Worm (Caenorhabditis elegans) whole organism, L4 larva: ENCODE data around the gene F10G2.1.

Experiments used
- D1046.2 ChIP-seq: fragments of 200-800 bp; sonication (Bioruptor generic); IDR thresholded peaks from 2 replicates; pipeline ENCODE4 v1.3.6; 2022; ENCODE audit warnings: missing genetic modification characterization, missing compliant biosample characterization
- F10B5.3 ChIP-seq: sonication (generic microtip); optimal IDR thresholded peaks from 2 replicates; lab custom pipeline; 2016; ENCODE audit warnings: mild to moderate bottlenecking, missing genetic modification characterization, missing compliant biosample characterization
- F37D6.2 ChIP-seq: sonication (generic microtip); optimal IDR thresholded peaks from 2 replicates; lab custom pipeline; 2016; ENCODE audit warnings: mild to moderate bottlenecking, missing genetic modification characterization, missing compliant biosample characterization
- F44E2.7 ChIP-seq: fragments of 200-800 bp; sonication (Bioruptor generic); IDR thresholded peaks from 2 replicates; pipeline ENCODE4 v2.1.2; 2022; ENCODE audit warnings: missing genetic modification characterization, missing compliant biosample characterization
- R02D3.7 ChIP-seq: fragments of 150-350 bp; sonication (generic microtip); optimal IDR thresholded peaks from 3 replicates; lab custom pipeline; 2014; ENCODE audit warnings: missing biosample characterization, missing genetic modification characterization
- T20F7.1 ChIP-seq: fragments of 200-800 bp; sonication (Bioruptor generic); optimal IDR thresholded peaks from 2 replicates; lab custom pipeline; 2018; ENCODE audit warnings: mild to moderate bottlenecking, missing genetic modification characterization, missing compliant biosample characterization
- aha-1 ChIP-seq: fragments of 150-350 bp; peaks from one replicate; lab custom pipeline; 2014; ENCODE audit warnings: missing biosample characterization, missing genetic modification characterization
- ama-1 ChIP-seq: fragments of 150-350 bp; optimal IDR thresholded peaks from 2 replicates; lab custom pipeline; 2014; ENCODE audit warnings: inconsistent platforms, mixed read lengths
- arid-1 ChIP-seq: fragments of 200-800 bp; sonication (Bioruptor generic); conservative IDR thresholded peaks from 2 replicates; pipeline ENCODE4 v1.3.6; 2022; ENCODE audit warnings: missing genetic modification reagents, missing genetic modification characterization, missing compliant biosample characterization
- ceh-44 ChIP-seq: fragments of 200-800 bp; sonication (Bioruptor generic); IDR thresholded peaks from 2 replicates; pipeline ENCODE4 v1.3.6; 2022; ENCODE audit warnings: missing genetic modification reagents, missing genetic modification characterization, missing compliant biosample characterization
- ctbp-1 ChIP-seq: fragments of 200-800 bp; sonication (Bioruptor generic); IDR thresholded peaks from 2 replicates; pipeline ENCODE4 v1.3.6; 2022; ENCODE audit warnings: missing genetic modification reagents, missing genetic modification characterization, missing compliant biosample characterization
- daf-19 ChIP-seq: fragments of 200-800 bp; sonication (Bioruptor generic); conservative IDR thresholded peaks from 2 replicates; pipeline ENCODE4 v1.3.6; 2022; ENCODE audit warnings: missing genetic modification characterization, missing compliant biosample characterization
- daf-8 ChIP-seq: fragments of 200-800 bp; sonication (Bioruptor generic); IDR thresholded peaks from 2 replicates; pipeline ENCODE4 v1.3.6; 2022; ENCODE audit warnings: missing genetic modification characterization, missing compliant biosample characterization
- dmd-6 ChIP-seq: fragments of 200-800 bp; sonication (Bioruptor generic); IDR thresholded peaks from 2 replicates; pipeline ENCODE4 v1.3.6; 2022; ENCODE audit warnings: missing genetic modification reagents, missing genetic modification characterization, missing compliant biosample characterization
- dmd-8 ChIP-seq: fragments of 200-800 bp; sonication (Bioruptor generic); IDR thresholded peaks from 2 replicates; pipeline ENCODE4 v1.3.6; 2022; ENCODE audit warnings: missing genetic modification characterization, missing compliant biosample characterization
- egl-43 ChIP-seq: fragments of 200-800 bp; sonication (Bioruptor generic); IDR thresholded peaks from 2 replicates; pipeline ENCODE4 v1.3.6; 2022; ENCODE audit warnings: missing genetic modification reagents, missing genetic modification characterization, missing compliant biosample characterization
- fkh-10 ChIP-seq: fragments of 150-350 bp; optimal IDR thresholded peaks from 2 replicates; lab custom pipeline; 2014; ENCODE audit warnings: missing biosample characterization, missing genetic modification reagents, missing genetic modification characterization
- hlh-30 ChIP-seq: sonication (generic microtip); optimal IDR thresholded peaks from 2 replicates; lab custom pipeline; 2017; ENCODE audit warnings: antibody characterized with exemption, mild to moderate bottlenecking, missing genetic modification characterization, missing compliant biosample characterization; ENCODE audit not compliant: insufficient read depth
- hmg-1.1 ChIP-seq: fragments of 200-800 bp; sonication (Bioruptor generic); IDR thresholded peaks from 2 replicates; pipeline ENCODE4 v1.3.6; 2022; ENCODE audit warnings: missing genetic modification reagents, missing genetic modification characterization, missing compliant biosample characterization
- lim-7 ChIP-seq: fragments of 200-800 bp; sonication (Bioruptor generic); IDR thresholded peaks from 2 replicates; pipeline ENCODE4 v1.3.6; 2022; ENCODE audit warnings: missing genetic modification characterization, missing compliant biosample characterization
- lin-1 ChIP-seq: fragments of 200-800 bp; sonication (Bioruptor generic); IDR thresholded peaks from 2 replicates; pipeline ENCODE4 v1.3.6; 2022; ENCODE audit warnings: missing genetic modification reagents, missing genetic modification characterization, missing compliant biosample characterization
- lin-29 ChIP-seq: fragments of 200-800 bp; sonication (Bioruptor generic); IDR thresholded peaks from 2 replicates; pipeline ENCODE4 v1.3.6; 2022; ENCODE audit warnings: missing genetic modification reagents, missing genetic modification characterization, missing compliant biosample characterization
- lin-39 ChIP-seq: fragments of 150-350 bp; optimal IDR thresholded peaks from 2 replicates; lab custom pipeline; 2014; ENCODE audit warnings: missing biosample characterization, missing genetic modification reagents, missing genetic modification characterization
- lsy-2 ChIP-seq, 2 experiments: fragments of 150-350 bp in 1 of 2; sonication (generic microtip) in 1 of 2; optimal IDR thresholded peaks; 2 replicates each; lab custom pipeline; 2014 to 2017; ENCODE audit warnings: missing biosample characterization in 2 of 2, missing genetic modification characterization in 2 of 2
- mep-1 ChIP-seq: fragments of 150-350 bp; sonication (generic microtip); optimal IDR thresholded peaks from 3 replicates; lab custom pipeline; 2014; ENCODE audit warnings: missing biosample characterization, missing genetic modification characterization
- mxl-2 ChIP-seq: fragments of 200-800 bp; sonication (Bioruptor generic); conservative IDR thresholded peaks from 2 replicates; pipeline ENCODE4 v1.3.6; 2022; ENCODE audit warnings: missing genetic modification reagents, missing genetic modification characterization, missing compliant biosample characterization
- nhr-102 ChIP-seq: sonication (generic microtip); optimal IDR thresholded peaks from 2 replicates; lab custom pipeline; 2016; ENCODE audit warnings: mild to moderate bottlenecking, missing genetic modification characterization, moderate library complexity, missing compliant biosample characterization
- nhr-28 ChIP-seq: fragments of 150-350 bp; optimal IDR thresholded peaks from 2 replicates; lab custom pipeline; 2014; ENCODE audit warnings: missing biosample characterization, missing genetic modification characterization
- nhr-48 ChIP-seq: sonication (generic microtip); optimal IDR thresholded peaks from 2 replicates; lab custom pipeline; 2016; ENCODE audit warnings: mild to moderate bottlenecking, missing genetic modification characterization, missing compliant biosample characterization
- nhr-76 ChIP-seq: fragments of 150-350 bp; optimal IDR thresholded peaks from 2 replicates; lab custom pipeline; 2014; ENCODE audit warnings: missing biosample characterization, missing genetic modification characterization
- set-16 ChIP-seq: fragments of 200-800 bp; sonication (Bioruptor generic); IDR thresholded peaks from 2 replicates; pipeline ENCODE4 v1.3.6; 2022; ENCODE audit warnings: missing genetic modification reagents, missing genetic modification characterization, missing compliant biosample characterization
- snpc-1.2 ChIP-seq: fragments of 200-800 bp; sonication (Bioruptor generic); IDR thresholded peaks from 2 replicates; pipeline ENCODE4 v1.3.6; 2022; ENCODE audit warnings: missing genetic modification reagents, missing genetic modification characterization, missing compliant biosample characterization
- unc-62 ChIP-seq, 3 experiments: fragments of 150-350 bp in 1 of 3; sonication (generic microtip); optimal IDR thresholded peaks in 2 of 3; peaks in 1 of 3; 1 replicate in 1 of 3; 2 replicates in 2 of 3; lab custom pipeline; 2014 to 2017; ENCODE audit warnings: missing biosample characterization in 3 of 3, missing genetic modification characterization in 3 of 3, missing genetic modification reagents in 3 of 3, missing genotype in 1 of 3
- zip-2 ChIP-seq: fragments of 150-350 bp; optimal IDR thresholded peaks from 2 replicates; lab custom pipeline; 2014; ENCODE audit warnings: missing biosample characterization, missing genetic modification characterization

F10G2.1 gene

ce11 chrV:7349541-7349940 is 17.2 kb downstream of the F10G2.1 start, which contains the start of gene nhr-149:
Gene nhr-149 (minus strand): TSS chrV:7349641.
- TF ChIP-seq dmd-6 (GFP tag; lab: Robert Waterston, UW), result no peak
- TF ChIP-seq F37D6.2 (tag; lab: Kevin White, UChicago), result no peak
- no peak for TF ChIP-seq dmd-8 (GFP tag; lab: Robert Waterston, UW)
- TF ChIP-seq lin-1 (GFP tag; lab: Robert Waterston, UW), result no peak
- TF ChIP-seq nhr-76 (tag; lab: Kevin White, UChicago), result no peak
- TF ChIP-seq daf-8, result no peak
- TF ChIP-seq nhr-28 (tag; lab: Kevin White, UChicago), result no peak
- no peak for TF ChIP-seq D1046.2 (GFP tag; lab: Robert Waterston, UW)
- no peak for TF ChIP-seq lin-39
- TF ChIP-seq daf-19 (GFP tag; lab: Robert Waterston, UW), result no peak
- no peak for TF ChIP-seq T20F7.1 (GFP tag; lab: Kevin White, UChicago)
- no peak for TF ChIP-seq lin-29
- no peak for TF ChIP-seq ama-1 (lab: Kevin White, UChicago)
- TF ChIP-seq lsy-2 (tag; optimal IDR thresholded peaks at IDR 0.05; lab: Kevin White, UChicago), result no peak
- TF ChIP-seq unc-62 (GFP tag; optimal IDR thresholded peaks at IDR 0.05 in 1 of 2; lab: Kevin White, UChicago), result no peak
- no peak for TF ChIP-seq unc-62 (tag; optimal IDR thresholded peaks at IDR 0.05; lab: Kevin White, UChicago)
- TF ChIP-seq F10B5.3, result no peak
- TF ChIP-seq R02D3.7 (tag; lab: Kevin White, UChicago), result no peak
- TF ChIP-seq F44E2.7 (GFP tag; lab: Robert Waterston, UW), result no peak
- TF ChIP-seq nhr-48 (tag; lab: Kevin White, UChicago), result no peak
- TF ChIP-seq, all 104 proteins: peak for 0

- TF ChIP-seq aha-1 (tag; lab: Kevin White, UChicago) (peak; percentile 92), zip-2 (tag; lab: Kevin White, UChicago) (no peak)
Observed at ce11 chrV:7352186-7353053, 20.1 kb downstream of the F10G2.1 start, which contains the start of the genes srh-231 and srh-275. Gene srh-231 (minus strand): TSS chrV:7352236. Gene srh-275 (plus strand): TSS chrV:7353003.

ce11 chrV:7353602-7354001 is 21.2 kb downstream of the F10G2.1 start:
- TF ChIP-seq mep-1 (tag; lab: Kevin White, UChicago) (no peak), unc-62 (GFP tag; optimal IDR thresholded peaks at IDR 0.05 in 1 of 2; lab: Kevin White, UChicago) (peak in 1 of 2 experiments; percentile 92), unc-62 (tag; optimal IDR thresholded peaks at IDR 0.05; lab: Kevin White, UChicago) (no peak)

- TF ChIP-seq mep-1 (tag; lab: Kevin White, UChicago) (no peak), ctbp-1 (GFP tag; lab: Robert Waterston, UW) (no peak), nhr-102 (tag; lab: Kevin White, UChicago) (no peak), hmg-1.1 (GFP tag; lab: Robert Waterston, UW) (no peak)
Observed at ce11 chrV:7355464-7355863, 23.1 kb downstream of the F10G2.1 start, which contains the start of gene tag-293. Gene tag-293 (minus strand): TSS chrV:7355564.

- no peak for TF ChIP-seq fkh-10
- TF ChIP-seq lsy-2 (tag; optimal IDR thresholded peaks at IDR 0.05; lab: Kevin White, UChicago), result no peak
- TF ChIP-seq lim-7, result no peak
- TF ChIP-seq ceh-44 (GFP tag; lab: Robert Waterston, UW), result no peak
- TF ChIP-seq lin-39, result no peak
- no peak for TF ChIP-seq arid-1 (GFP tag; lab: Robert Waterston, UW)
Observed at ce11 chrV:7356684-7357083, 24.3 kb downstream of the F10G2.1 start, which contains the start of gene C03G6.21. Gene C03G6.21 (minus strand): TSS chrV:7356784.

- TF ChIP-seq mxl-2, result no peak
- no peak for TF ChIP-seq ctbp-1 (GFP tag; lab: Robert Waterston, UW)
- TF ChIP-seq fkh-10, result no peak
- TF ChIP-seq daf-8, result no peak
- no peak for TF ChIP-seq nhr-28 (tag; lab: Kevin White, UChicago)
- no peak for TF ChIP-seq lin-29
- no peak for TF ChIP-seq lin-1 (GFP tag; lab: Robert Waterston, UW)
- TF ChIP-seq snpc-1.2 (GFP tag; lab: Robert Waterston, UW), result no peak
- no peak for TF ChIP-seq mep-1 (tag; lab: Kevin White, UChicago)
- no peak for TF ChIP-seq aha-1 (tag; lab: Kevin White, UChicago)
- TF ChIP-seq egl-43 (GFP tag; lab: Robert Waterston, UW), result no peak
- no peak for TF ChIP-seq lim-7
- no peak for TF ChIP-seq hlh-30
- no peak for TF ChIP-seq set-16
Observed at ce11 chrV:7357132-7357531, 24.8 kb downstream of the F10G2.1 start, which contains the start of gene C03G6.6. Gene C03G6.6 (plus strand): TSS chrV:7357432.
